Worm (Caenorhabditis elegans) whole organism, L2 larva: Measurements from ENCODE around the gene ZK370.4.

Source experiments
- aly-2 ChIP-seq: fragments of 150-350 bp; optimal IDR thresholded peaks from 2 replicates; lab custom pipeline; 2014; ENCODE audit warnings: missing biosample characterization, missing genetic modification characterization
- ceh-82 ChIP-seq: fragments of 150-350 bp; optimal IDR thresholded peaks from 2 replicates; lab custom pipeline; 2014; ENCODE audit warnings: missing biosample characterization, missing genetic modification characterization
- nhr-6 ChIP-seq: fragments of 150-350 bp; optimal IDR thresholded peaks from 2 replicates; lab custom pipeline; 2014; ENCODE audit warnings: missing biosample characterization, missing genetic modification characterization
- sma-3 ChIP-seq: sonication (generic microtip); optimal IDR thresholded peaks from 2 replicates; lab custom pipeline; 2016; ENCODE audit warnings: missing genetic modification reagents, missing genetic modification characterization, missing compliant biosample characterization
- unc-39 ChIP-seq: fragments of 150-350 bp; optimal IDR thresholded peaks from 2 replicates; lab custom pipeline; 2014; ENCODE audit warnings: missing biosample characterization, missing genetic modification characterization

DNA sequence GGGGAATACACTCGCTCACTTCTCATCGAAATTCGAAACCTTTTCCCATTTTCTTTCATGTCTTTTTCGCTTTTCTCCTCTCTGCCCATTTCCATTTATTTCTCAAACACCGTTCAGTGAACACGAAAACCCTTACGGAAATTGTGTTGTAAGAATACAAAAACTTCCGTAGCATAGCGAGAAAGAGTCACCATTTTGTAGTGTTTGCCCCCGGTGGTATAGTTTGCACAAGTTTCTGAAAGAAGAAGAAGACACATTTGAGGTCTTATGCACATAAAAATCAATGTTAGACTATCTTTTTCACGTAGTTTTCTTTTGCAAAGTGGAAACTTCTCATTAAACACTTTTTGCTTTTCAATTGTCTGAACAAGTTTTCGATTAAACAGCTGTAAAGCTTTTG lies 12.1 kb downstream of the ZK370.4 start:
- TF ChIP-seq ceh-82 (tag; lab: Kevin White, UChicago): no peak
- TF ChIP-seq nhr-6 (tag; lab: Kevin White, UChicago): no peak
- no peak for TF ChIP-seq aly-2
- no peak for TF ChIP-seq sma-3 (GFP tag; lab: Kevin White, UChicago)
- TF ChIP-seq unc-39 (tag; lab: Kevin White, UChicago): no peak
